Worm (Caenorhabditis elegans) whole organism, L4/young adult: ENCODE data around the gene eps-8.

Source experiments
- W03F9.2 ChIP-seq: fragments of 150-350 bp; optimal IDR thresholded peaks from 2 replicates; lab custom pipeline; 2014; ENCODE audit warnings: missing biosample characterization, missing genetic modification characterization
- dao-5 ChIP-seq: sonication (generic microtip); optimal IDR thresholded peaks from 2 replicates; lab custom pipeline; 2016; ENCODE audit warnings: missing genotype, missing genetic modification characterization, moderate library complexity, missing compliant biosample characterization
- him-1 ChIP-seq: sonication (generic microtip); optimal IDR thresholded peaks from 2 replicates; lab custom pipeline; 2016; ENCODE audit warnings: missing genotype, missing genetic modification reagents, missing genetic modification characterization, missing compliant biosample characterization

DNA sequence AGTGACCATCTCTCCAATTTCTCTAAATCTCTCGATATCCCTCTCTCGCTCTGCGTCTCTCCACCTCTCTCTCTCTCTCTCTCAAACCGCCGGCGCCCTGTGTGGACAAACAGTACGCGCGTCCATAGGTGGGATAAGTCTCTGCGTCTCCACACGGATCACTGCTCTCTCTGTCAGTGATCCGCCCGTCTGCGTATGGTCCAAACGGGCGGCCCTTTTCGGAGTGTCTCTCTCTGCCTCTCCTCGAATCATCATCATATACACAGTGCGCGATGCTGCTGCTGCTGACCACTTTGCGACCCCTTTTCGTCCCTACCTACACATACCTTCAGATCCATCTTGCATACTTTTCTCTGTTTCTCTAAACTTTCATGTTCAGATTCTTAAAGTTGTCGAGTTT is 7.0 kb upstream of the eps-8 start:
- TF ChIP-seq dao-5 (tag; lab: Kevin White, UChicago) (no peak), him-1 (tag; lab: Kevin White, UChicago) (no peak), W03F9.2 (no peak)
